Worm (Caenorhabditis elegans) whole organism, L1 larva: Measurements from ENCODE around the gene nhr-167.

Experiments
- C16A3.4 ChIP-seq: fragments of 150-350 bp; optimal IDR thresholded peaks from 2 replicates; lab custom pipeline; 2014; ENCODE audit warnings: missing biosample characterization, missing genetic modification characterization
- C34B4.2 ChIP-seq: sonication (generic microtip); optimal IDR thresholded peaks from 2 replicates; lab custom pipeline; 2017; ENCODE audit warnings: mild to moderate bottlenecking, missing genetic modification characterization, missing compliant biosample characterization
- aha-1 ChIP-seq: fragments of 150-350 bp; optimal IDR thresholded peaks from 2 replicates; lab custom pipeline; 2014; ENCODE audit warnings: missing biosample characterization, missing genetic modification characterization
- aly-2 ChIP-seq: fragments of 150-350 bp; optimal IDR thresholded peaks from 2 replicates; lab custom pipeline; 2014; ENCODE audit warnings: missing biosample characterization, missing genetic modification characterization
- blmp-1 ChIP-seq: fragments of 150-350 bp; optimal IDR thresholded peaks from 2 replicates; lab custom pipeline; 2014; ENCODE audit warnings: missing biosample characterization, missing genetic modification characterization
- ceh-8 ChIP-seq: fragments of 200-800 bp; sonication (Bioruptor generic); optimal IDR thresholded peaks from 2 replicates; lab custom pipeline; 2018; ENCODE audit warnings: mild to moderate bottlenecking, missing genetic modification characterization, moderate library complexity, missing compliant biosample characterization
- ceh-82 ChIP-seq, 3 experiments: fragments of 150-350 bp in 1 of 3; sonication (generic microtip) in 2 of 3; optimal IDR thresholded peaks; 2 replicates each; lab custom pipeline; 2014 to 2017; ENCODE audit warnings: missing biosample characterization in 3 of 3, missing genetic modification characterization in 3 of 3
- efl-1 ChIP-seq, 4 experiments: fragments of 150-350 bp; optimal IDR thresholded peaks in 3 of 4; peaks in 1 of 4; 1 replicate in 1 of 4; 2 replicates in 3 of 4; lab custom pipeline; 2014; ENCODE audit warnings: missing biosample characterization in 2 of 4, missing genetic modification characterization in 2 of 4, missing genetic modification reagents in 2 of 4
- efl-3 ChIP-seq: fragments of 200-800 bp; sonication (Bioruptor generic); optimal IDR thresholded peaks from 2 replicates; lab custom pipeline; 2018; ENCODE audit warnings: mild to moderate bottlenecking, missing genetic modification characterization, missing compliant biosample characterization
- egl-27 ChIP-seq, 2 experiments: fragments of 150-350 bp in 1 of 2; sonication (generic microtip); optimal IDR thresholded peaks; 3 replicates each; lab custom pipeline; 2017 to 2018; ENCODE audit warnings: missing biosample characterization in 2 of 2, missing genetic modification characterization in 2 of 2, missing genetic modification reagents in 2 of 2
- elt-2 ChIP-seq: sonication (generic microtip); optimal IDR thresholded peaks from 2 replicates; lab custom pipeline; 2016; ENCODE audit warnings: missing genetic modification characterization, mild to moderate bottlenecking, inconsistent platforms, missing compliant biosample characterization, missing genetic modification reagents
- elt-3 ChIP-seq, 6 experiments: fragments of 150-350 bp in 1 of 6; sonication (generic microtip); optimal IDR thresholded peaks; 2 replicates each; lab custom pipeline; 2017 to 2018; ENCODE audit warnings: missing biosample characterization in 6 of 6, missing genetic modification characterization in 6 of 6, inconsistent platforms in 1 of 6
- ets-5 ChIP-seq: fragments of 200-800 bp; sonication (Bioruptor generic); IDR thresholded peaks from 2 replicates; pipeline ENCODE4 v1.3.6; 2022; ENCODE audit warnings: missing genetic modification characterization, missing compliant biosample characterization
- fkh-10 ChIP-seq: sonication (generic microtip); optimal IDR thresholded peaks from 2 replicates; lab custom pipeline; 2017; ENCODE audit warnings: missing biosample characterization, missing genetic modification reagents, missing genetic modification characterization
- grh-1 ChIP-seq: fragments of 200-800 bp; sonication (Bioruptor generic); IDR thresholded peaks from 2 replicates; pipeline ENCODE4 v1.3.6; 2022; ENCODE audit warnings: missing genetic modification reagents, missing genetic modification characterization, missing compliant biosample characterization
- irx-1 ChIP-seq: sonication (generic microtip); optimal IDR thresholded peaks from 2 replicates; lab custom pipeline; 2016; ENCODE audit warnings: missing genetic modification characterization, missing compliant biosample characterization
- lin-14 ChIP-seq: fragments of 200-800 bp; sonication (Bioruptor generic); optimal IDR thresholded peaks from 2 replicates; lab custom pipeline; 2018; ENCODE audit warnings: mild to moderate bottlenecking, missing genetic modification characterization, moderate library complexity, missing compliant biosample characterization
- lin-15B ChIP-seq: fragments of 150-350 bp; sonication (generic microtip); optimal IDR thresholded peaks from 3 replicates; lab custom pipeline; 2014; ENCODE audit warnings: missing biosample characterization, missing genetic modification characterization
- lin-35 ChIP-seq, 2 experiments: fragments of 150-350 bp; optimal IDR thresholded peaks; 2 replicates each; lab custom pipeline; 2014; ENCODE audit warnings: missing biosample characterization in 2 of 2, missing genetic modification characterization in 2 of 2, missing genetic modification reagents in 2 of 2
- lin-39 ChIP-seq: fragments of 150-350 bp; optimal IDR thresholded peaks from 2 replicates; lab custom pipeline; 2014; ENCODE audit warnings: missing biosample characterization, missing genetic modification reagents, missing genetic modification characterization
- lir-3 ChIP-seq: sonication (generic microtip); optimal IDR thresholded peaks from 2 replicates; lab custom pipeline; 2016; ENCODE audit warnings: mild to moderate bottlenecking, missing genetic modification characterization, moderate library complexity, missing compliant biosample characterization; ENCODE audit not compliant: poor library complexity
- lsy-2 ChIP-seq, 2 experiments: fragments of 150-350 bp; optimal IDR thresholded peaks; 2 replicates each; lab custom pipeline; 2014; ENCODE audit warnings: missing biosample characterization in 2 of 2, missing genetic modification characterization in 2 of 2
- mab-9 ChIP-seq: fragments of 200-800 bp; sonication (Bioruptor generic); IDR thresholded peaks from 2 replicates; pipeline ENCODE4 v1.3.6; 2022; ENCODE audit warnings: missing genetic modification reagents, missing genetic modification characterization, missing compliant biosample characterization
- nhr-19 ChIP-seq: fragments of 200-800 bp; sonication (Bioruptor generic); conservative IDR thresholded peaks from 2 replicates; pipeline ENCODE4 v1.3.6; 2022; ENCODE audit warnings: missing genetic modification characterization, missing compliant biosample characterization
- nhr-20 ChIP-seq: sonication (generic microtip); optimal IDR thresholded peaks from 2 replicates; lab custom pipeline; 2016; ENCODE audit warnings: mild to moderate bottlenecking, missing genetic modification characterization, missing compliant biosample characterization
- nhr-28 ChIP-seq: fragments of 150-350 bp; optimal IDR thresholded peaks from 2 replicates; lab custom pipeline; 2014; ENCODE audit warnings: missing biosample characterization, missing genetic modification characterization
- nhr-47 ChIP-seq: sonication (generic microtip); optimal IDR thresholded peaks from 2 replicates; lab custom pipeline; 2016; ENCODE audit warnings: mild to moderate bottlenecking, missing genetic modification characterization, moderate library complexity, missing compliant biosample characterization
- nhr-71 ChIP-seq: sonication (generic microtip); optimal IDR thresholded peaks from 2 replicates; lab custom pipeline; 2016; ENCODE audit warnings: mild to moderate bottlenecking, missing genetic modification characterization, moderate library complexity, missing compliant biosample characterization
- nhr-76 ChIP-seq: sonication (generic microtip); optimal IDR thresholded peaks from 2 replicates; lab custom pipeline; 2017; ENCODE audit warnings: missing biosample characterization, missing genetic modification characterization
- nhr-77 ChIP-seq: fragments of 150-350 bp; optimal IDR thresholded peaks from 2 replicates; lab custom pipeline; 2014; ENCODE audit warnings: missing biosample characterization, missing genetic modification characterization
- nhr-84 ChIP-seq: sonication (generic microtip); optimal IDR thresholded peaks from 2 replicates; lab custom pipeline; 2017; ENCODE audit warnings: missing biosample characterization, missing genetic modification characterization
- nhr-85 ChIP-seq: sonication (generic microtip); peaks from one replicate; lab custom pipeline; 2016; ENCODE audit warnings: missing genetic modification characterization, inconsistent platforms, missing compliant biosample characterization
- nhr-90 ChIP-seq: sonication (generic microtip); optimal IDR thresholded peaks from 2 replicates; lab custom pipeline; 2016; ENCODE audit warnings: mild to moderate bottlenecking, missing genetic modification characterization, missing compliant biosample characterization; ENCODE audit not compliant: poor library complexity
- pag-3 ChIP-seq: sonication (generic microtip); optimal IDR thresholded peaks from 2 replicates; lab custom pipeline; 2017; ENCODE audit warnings: missing genetic modification characterization, mild to moderate bottlenecking, missing compliant biosample characterization, antibody characterized with exemption, borderline replicate concordance; ENCODE audit not compliant: insufficient read depth
- pqm-1 ChIP-seq: sonication (generic microtip); optimal IDR thresholded peaks from 3 replicates; lab custom pipeline; 2017; ENCODE audit warnings: missing biosample characterization, missing genetic modification characterization
- rnt-1 ChIP-seq: sonication (generic microtip); optimal IDR thresholded peaks from 2 replicates; lab custom pipeline; 2016; ENCODE audit warnings: mild to moderate bottlenecking, missing genetic modification characterization, moderate library complexity, missing compliant biosample characterization
- snu-23 ChIP-seq: sonication (generic microtip); optimal IDR thresholded peaks from 2 replicates; lab custom pipeline; 2016; ENCODE audit warnings: missing genetic modification characterization, missing compliant biosample characterization
- sox-4 ChIP-seq: sonication (generic microtip); optimal IDR thresholded peaks from 2 replicates; lab custom pipeline; 2016; ENCODE audit warnings: missing genetic modification characterization, missing compliant biosample characterization
- swsn-7 ChIP-seq: sonication (generic microtip); optimal IDR thresholded peaks from 2 replicates; lab custom pipeline; 2016; ENCODE audit warnings: missing genetic modification characterization, missing compliant biosample characterization
- tlp-1 ChIP-seq: fragments of 150-350 bp; optimal IDR thresholded peaks from 2 replicates; lab custom pipeline; 2014; ENCODE audit warnings: missing biosample characterization, missing genetic modification characterization
- unc-62 ChIP-seq: fragments of 150-350 bp; optimal IDR thresholded peaks from 2 replicates; lab custom pipeline; 2014; ENCODE audit warnings: missing biosample characterization, missing genetic modification reagents, missing genetic modification characterization
- unc-86 ChIP-seq: sonication (generic microtip); optimal IDR thresholded peaks from 2 replicates; lab custom pipeline; 2016; ENCODE audit warnings: missing genetic modification characterization, missing compliant biosample characterization
- ztf-11 ChIP-seq, 2 experiments: sonication (generic microtip); optimal IDR thresholded peaks; 2 replicates each; lab custom pipeline; 2016 to 2017; ENCODE audit warnings: missing genetic modification characterization in 2 of 2, missing biosample characterization in 1 of 2, missing compliant biosample characterization in 1 of 2

Gene nhr-167

DNA sequence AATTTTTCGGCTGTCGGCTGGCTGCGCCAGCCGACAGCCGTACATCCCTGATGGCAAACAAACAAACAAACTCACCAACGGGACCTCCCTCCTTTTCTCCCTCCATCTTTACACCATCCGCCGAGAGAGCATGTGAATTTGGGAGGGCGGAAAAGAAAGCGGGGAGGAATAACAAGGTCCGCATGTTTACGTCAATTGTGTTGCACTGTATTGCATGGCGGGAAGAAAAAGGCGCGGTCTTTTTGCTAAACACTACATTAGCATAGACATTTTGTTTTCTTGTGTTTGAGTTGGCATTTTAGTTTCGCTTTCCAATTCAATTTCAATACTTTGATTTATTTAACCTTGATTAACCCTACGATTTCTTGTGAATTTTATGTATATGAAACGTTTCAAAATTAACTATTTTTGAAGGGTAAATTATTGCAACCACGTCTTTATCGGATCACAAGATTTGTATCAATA, 6.0 kb upstream of the nhr-167 start, which contains the start of gene C49F5.6 (continued):
- TF ChIP-seq pag-3 (tag; lab: Kevin White, UChicago) (no peak), nhr-85 (no peak), irx-1 (tag; lab: Kevin White, UChicago) (no peak), nhr-77 (tag; lab: Kevin White, UChicago) (no peak)
- TF ChIP-seq, all 84 proteins: peak for 4

ce11 chrX:11985887-11986286, 4.0 kb upstream of the nhr-167 start, which contains the start of gene C49F5.5:
C49F5.5 (plus strand) TSS chrX:11986187.
- no peak for TF ChIP-seq efl-3 (GFP tag; lab: Kevin White, UChicago)
- no peak for TF ChIP-seq nhr-76 (tag; lab: Kevin White, UChicago)
- TF ChIP-seq egl-27 (tag; optimal IDR thresholded peaks at IDR 0.05; lab: Kevin White, UChicago) = no peak

- TF ChIP-seq lir-3 (tag; lab: Kevin White, UChicago) = no peak
- TF ChIP-seq efl-1 (optimal IDR thresholded peaks at IDR 0.05; lab: Kevin White, UChicago) = no peak
- no peak for TF ChIP-seq efl-1 (GFP tag; optimal IDR thresholded peaks at IDR 0.05 in 1 of 2; lab: Kevin White, UChicago)
- no peak for TF ChIP-seq ztf-11 (tag; optimal IDR thresholded peaks at IDR 0.05; lab: Kevin White, UChicago)
- TF ChIP-seq lsy-2 (tag; optimal IDR thresholded peaks at IDR 0.05; lab: Kevin White, UChicago) = no peak
- no peak for TF ChIP-seq lin-39
- TF ChIP-seq tlp-1 = no peak
- TF ChIP-seq aly-2 (tag; lab: Kevin White, UChicago) = no peak
- no peak for TF ChIP-seq nhr-28 (tag; lab: Kevin White, UChicago)
- TF ChIP-seq lin-14 (GFP tag; lab: Kevin White, UChicago) = no peak
- no peak for TF ChIP-seq ceh-8
- no peak for TF ChIP-seq nhr-90
- no peak for TF ChIP-seq lin-15B (tag; lab: Kevin White, UChicago)
- no peak for TF ChIP-seq ets-5 (GFP tag; lab: Robert Waterston, UW)
- TF ChIP-seq irx-1 (tag; lab: Kevin White, UChicago) = no peak
- no peak for TF ChIP-seq sox-4 (tag; lab: Kevin White, UChicago)
These were observed 1.7 kb upstream of the nhr-167 start, which contains the start of gene C49F5.3 for ce11 chrX:11983576-11984061. C49F5.3 (minus strand) TSS chrX:11983626.

DNA sequence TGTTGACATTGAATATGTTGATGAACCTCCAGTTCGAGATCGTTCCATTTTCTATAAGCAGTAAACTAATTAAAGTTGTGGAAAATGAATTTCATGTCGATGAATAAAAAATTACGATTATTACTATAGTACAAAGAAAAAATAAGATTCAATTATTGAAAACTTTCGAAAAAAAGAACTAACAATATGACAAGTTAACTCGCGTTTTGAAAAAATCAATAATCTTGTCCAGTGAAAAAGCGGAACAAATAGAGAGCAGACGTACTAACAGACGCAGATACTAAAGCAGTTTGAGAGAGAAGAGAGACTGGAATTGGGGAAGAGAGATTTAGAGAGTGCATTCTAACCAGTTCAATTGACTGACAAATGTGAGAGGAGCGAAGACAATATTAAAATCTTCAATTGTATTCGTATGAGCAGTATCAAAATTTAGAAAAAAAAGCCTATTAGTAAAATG, 7.2 kb downstream of the nhr-167 start, which contains the start of gene set-6:
Gene set-6, minus strand, starts transcription at position 51 of the 457 bp plus-strand sequence.
- TF ChIP-seq irx-1 (tag; lab: Kevin White, UChicago) (no peak), tlp-1 (no peak), unc-86 (tag; lab: Kevin White, UChicago) (no peak), C16A3.4 (tag; lab: Kevin White, UChicago) (no peak), elt-3 (tag; optimal IDR thresholded peaks at IDR 0.05; lab: Kevin White, UChicago) (no peak), fkh-10 (GFP tag; lab: Kevin White, UChicago) (no peak), lir-3 (tag; lab: Kevin White, UChicago) (peak; percentile 20), sox-4 (tag; lab: Kevin White, UChicago) (no peak), pag-3 (tag; lab: Kevin White, UChicago) (no peak), blmp-1 (tag; lab: Kevin White, UChicago) (no peak), unc-62 (GFP tag; lab: Kevin White, UChicago) (no peak), lin-14 (GFP tag; lab: Kevin White, UChicago) (peak; percentile 57), nhr-20 (peak; percentile 23), snu-23 (GFP tag; lab: Kevin White, UChicago) (peak; percentile 55), ceh-82 (tag; optimal IDR thresholded peaks at IDR 0.05; lab: Kevin White, UChicago) (peak in 2 of 3 experiments; percentile 17 to 30), nhr-47 (tag; lab: Kevin White, UChicago) (peak; percentile 5), nhr-71 (peak; percentile 30), lin-35 (GFP tag; optimal IDR thresholded peaks at IDR 0.05; lab: Kevin White, UChicago) (peak in 1 of 2 experiments; percentile 7), nhr-84 (tag; lab: Kevin White, UChicago) (no peak), nhr-85 (no peak), C34B4.2 (no peak), nhr-19 (GFP tag; lab: Robert Waterston, UW) (no peak), efl-1 (optimal IDR thresholded peaks at IDR 0.05; lab: Kevin White, UChicago) (peak in 1 of 2 experiments; percentile 47), efl-1 (GFP tag; optimal IDR thresholded peaks at IDR 0.05 in 1 of 2; lab: Kevin White, UChicago) (no peak), elt-2 (tag; lab: Kevin White, UChicago) (no peak), rnt-1 (tag; lab: Kevin White, UChicago) (peak; percentile 2), pqm-1 (tag; lab: Kevin White, UChicago) (no peak), grh-1 (GFP tag; lab: Robert Waterston, UW) (no peak), mab-9 (GFP tag; lab: Robert Waterston, UW) (no peak), swsn-7 (tag; lab: Kevin White, UChicago) (peak; percentile 22), lsy-2 (tag; optimal IDR thresholded peaks at IDR 0.05; lab: Kevin White, UChicago) (peak in 1 of 2 experiments; percentile 49), aha-1 (no peak)
